Worm (Caenorhabditis elegans) whole organism, late embryonic: ENCODE data around the gene col-149.

ENCODE experiments used
- K09A11.1 ChIP-seq: sonication (generic microtip); optimal IDR thresholded peaks from 2 replicates; lab custom pipeline; 2017; ENCODE audit warnings: antibody characterized with exemption, mild to moderate bottlenecking, missing genetic modification characterization, missing compliant biosample characterization; ENCODE audit not compliant: insufficient read depth
- T23F11.4 ChIP-seq: fragments of 200-800 bp; sonication (Bioruptor generic); optimal IDR thresholded peaks from 2 replicates; lab custom pipeline; 2018; ENCODE audit warnings: mild to moderate bottlenecking, missing genetic modification characterization, missing compliant biosample characterization
- ama-1 ChIP-seq: fragments of 150-350 bp; optimal IDR thresholded peaks from 2 replicates; lab custom pipeline; 2014
- ceh-18 ChIP-seq: sonication (generic microtip); optimal IDR thresholded peaks from 2 replicates; lab custom pipeline; 2016; ENCODE audit warnings: missing genetic modification characterization, missing compliant biosample characterization
- ceh-19 ChIP-seq: fragments of 200-800 bp; sonication (Bioruptor generic); optimal IDR thresholded peaks from 2 replicates; lab custom pipeline; 2018; ENCODE audit warnings: mild to moderate bottlenecking, missing genetic modification characterization, missing compliant biosample characterization
- ceh-2 ChIP-seq: sonication (generic microtip); optimal IDR thresholded peaks from 2 replicates; lab custom pipeline; 2016; ENCODE audit warnings: missing genotype, missing genetic modification characterization, missing compliant biosample characterization
- ceh-9 ChIP-seq: sonication (generic microtip); optimal IDR thresholded peaks from 2 replicates; lab custom pipeline; 2016; ENCODE audit warnings: mild to moderate bottlenecking, missing genetic modification characterization, inconsistent platforms, missing compliant biosample characterization
- dve-1 ChIP-seq: sonication (generic microtip); optimal IDR thresholded peaks from 2 replicates; lab custom pipeline; 2017; ENCODE audit warnings: antibody characterized with exemption, mild to moderate bottlenecking, missing genetic modification characterization, missing compliant biosample characterization
- ets-4 ChIP-seq: sonication (generic microtip); optimal IDR thresholded peaks from 2 replicates; lab custom pipeline; 2016; ENCODE audit warnings: missing genetic modification characterization, missing compliant biosample characterization
- fkh-10 ChIP-seq: fragments of 150-350 bp; optimal IDR thresholded peaks from 2 replicates; lab custom pipeline; 2014; ENCODE audit warnings: missing biosample characterization, missing genetic modification reagents, missing genetic modification characterization
- hlh-13 ChIP-seq: fragments of 200-800 bp; sonication (Bioruptor generic); optimal IDR thresholded peaks from 2 replicates; lab custom pipeline; 2018; ENCODE audit warnings: mild to moderate bottlenecking, missing genetic modification characterization, missing compliant biosample characterization
- pha-4 ChIP-seq: fragments of 150-350 bp; optimal IDR thresholded peaks from 2 replicates; lab custom pipeline; 2018; ENCODE audit warnings: missing biosample characterization, missing genetic modification reagents, missing genetic modification characterization
- tbx-2 ChIP-seq: sonication (generic microtip); optimal IDR thresholded peaks from 2 replicates; lab custom pipeline; 2016; ENCODE audit warnings: missing genetic modification characterization, missing compliant biosample characterization
- unc-55 ChIP-seq: sonication (generic microtip); optimal IDR thresholded peaks from 2 replicates; lab custom pipeline; 2017; ENCODE audit warnings: missing biosample characterization, missing genetic modification reagents, missing genetic modification characterization

DNA sequence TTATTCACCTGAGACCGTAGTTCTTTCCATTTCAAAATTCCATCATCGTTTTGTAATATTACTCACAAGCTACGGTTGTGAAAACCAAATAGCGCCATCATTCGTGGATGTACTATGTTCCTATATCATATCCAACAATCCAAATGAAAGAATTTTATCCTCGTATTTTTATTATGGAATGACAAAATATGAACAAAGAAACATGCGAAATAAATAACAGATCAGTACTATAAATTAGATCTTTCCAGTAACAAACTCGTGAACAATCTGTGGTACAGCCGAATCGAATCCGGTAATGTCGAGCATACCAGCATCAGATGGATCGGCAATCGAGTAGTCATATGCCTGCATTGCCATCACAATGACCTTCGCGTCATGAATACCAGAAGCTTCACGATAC is 40.0 kb downstream of the col-149 start:
- TF ChIP-seq dve-1 (tag; lab: Kevin White, UChicago) (no peak), tbx-2 (tag; lab: Kevin White, UChicago) (no peak), ceh-19 (GFP tag; lab: Kevin White, UChicago) (no peak), ama-1 (lab: Kevin White, UChicago) (no peak), T23F11.4 (no peak), K09A11.1 (tag; lab: Kevin White, UChicago) (no peak), ceh-18 (no peak), ceh-2 (tag; lab: Kevin White, UChicago) (no peak), unc-55 (GFP tag; lab: Kevin White, UChicago) (no peak), ceh-9 (tag; lab: Kevin White, UChicago) (no peak), pha-4 (tag; lab: Kevin White, UChicago) (no peak), fkh-10 (GFP tag; lab: Kevin White, UChicago) (no peak), ets-4 (tag; lab: Kevin White, UChicago) (no peak), hlh-13 (GFP tag; lab: Kevin White, UChicago) (no peak)
